Worm (Caenorhabditis elegans): ENCODE results near the gene fipr-16.

DNA sequence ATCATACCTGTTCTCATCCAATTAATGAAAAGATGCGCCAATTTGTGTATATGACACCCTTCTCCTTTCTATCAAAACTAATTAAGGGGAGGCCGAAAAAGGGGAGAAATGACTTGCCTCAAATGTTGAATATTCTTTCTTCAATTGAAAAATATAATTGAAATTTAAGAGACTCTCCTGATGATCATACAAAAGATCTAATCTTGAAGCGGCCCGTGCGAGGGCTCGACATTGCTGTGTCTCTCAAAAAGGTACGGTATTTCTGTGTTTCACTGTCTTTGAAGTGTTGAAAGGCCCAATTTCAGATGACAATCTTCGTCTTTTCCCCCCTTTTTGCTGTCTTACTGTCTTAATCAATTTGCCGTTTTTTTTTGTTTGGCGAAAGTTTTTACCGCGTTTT, 30.2 kb upstream of the fipr-16 start:
- TF ChIP-seq aha-1 (tag; optimal IDR thresholded peaks at IDR 0.05) = no peak
- peak; percentile 70 for TF ChIP-seq lin-14 (GFP tag; optimal IDR thresholded peaks at IDR 0.05)
- no peak for TF ChIP-seq lir-3 (tag; optimal IDR thresholded peaks at IDR 0.05; ENCODE audit: poor library complexity)
- TF ChIP-seq jun-1 (tag; optimal IDR thresholded peaks at IDR 0.05) = no peak
- no peak for TF ChIP-seq hpl-2 (GFP tag; optimal IDR thresholded peaks at IDR 0.05)
- no peak for TF ChIP-seq unc-62 (GFP tag; optimal IDR thresholded peaks at IDR 0.05)
- TF ChIP-seq nhr-11 (tag; optimal IDR thresholded peaks at IDR 0.05) = no peak
- no peak for TF ChIP-seq fkh-10 (GFP tag; optimal IDR thresholded peaks at IDR 0.05)
- no peak for TF ChIP-seq nhr-12 (tag; optimal IDR thresholded peaks at IDR 0.05)
- TF ChIP-seq nhr-28 (tag; optimal IDR thresholded peaks at IDR 0.05) = no peak
- TF ChIP-seq ztf-11 (tag; optimal IDR thresholded peaks at IDR 0.05) = no peak
- no peak for TF ChIP-seq sox-4 (tag; optimal IDR thresholded peaks at IDR 0.05)
- no peak for TF ChIP-seq ces-1 (GFP tag; optimal IDR thresholded peaks at IDR 0.05)
- TF ChIP-seq ama-1 (optimal IDR thresholded peaks at IDR 0.05) = no peak
